Worm (Caenorhabditis elegans) whole organism, L2 larva: Measurements from ENCODE around the gene lgc-57.

Experiments
- F13H6.1 ChIP-seq: sonication (generic microtip); optimal IDR thresholded peaks from 2 replicates; lab custom pipeline; 2016; ENCODE audit warnings: missing genetic modification characterization, missing compliant biosample characterization
- lin-13 ChIP-seq: fragments of 150-350 bp; optimal IDR thresholded peaks from 2 replicates; lab custom pipeline; 2014; ENCODE audit warnings: missing biosample characterization, missing genetic modification reagents, missing genetic modification characterization
- nhr-11 ChIP-seq: fragments of 150-350 bp; optimal IDR thresholded peaks from 2 replicates; lab custom pipeline; 2014; ENCODE audit warnings: missing biosample characterization, missing genetic modification characterization

- TF ChIP-seq nhr-11 (tag; lab: Kevin White, UChicago): no peak
- no peak for TF ChIP-seq F13H6.1
- TF ChIP-seq lin-13 (GFP tag; lab: Kevin White, UChicago): no peak
Measured at ce11 chrII:10661448-10662064, 33.3 kb upstream of the lgc-57 start.
